Worm (Caenorhabditis elegans) whole organism, L4 larva: ENCODE measurements around the gene F54D5.7.

ENCODE experiments used
- F37D6.2 ChIP-seq: sonication (generic microtip); optimal IDR thresholded peaks from 2 replicates; lab custom pipeline; 2016; ENCODE audit warnings: mild to moderate bottlenecking, missing genetic modification characterization, missing compliant biosample characterization
- F44E2.7 ChIP-seq: fragments of 200-800 bp; sonication (Bioruptor generic); IDR thresholded peaks from 2 replicates; pipeline ENCODE4 v2.1.2; 2022; ENCODE audit warnings: missing genetic modification characterization, missing compliant biosample characterization
- Y105C5A.15 ChIP-seq: fragments of 200-800 bp; sonication (Bioruptor generic); IDR thresholded peaks from 2 replicates; pipeline ENCODE4 v1.3.6; 2022; ENCODE audit warnings: missing genetic modification characterization, missing compliant biosample characterization
- Y48G9A.11 ChIP-seq: fragments of 200-800 bp; sonication (Bioruptor generic); IDR thresholded peaks from 2 replicates; pipeline ENCODE4 v1.3.6; 2022; ENCODE audit warnings: missing genetic modification reagents, missing genetic modification characterization, missing compliant biosample characterization
- Y75B8A.6 ChIP-seq: fragments of 200-800 bp; sonication (Bioruptor generic); IDR thresholded peaks from 2 replicates; pipeline ENCODE4 v1.3.6; 2022; ENCODE audit warnings: missing genetic modification reagents, missing genetic modification characterization, missing compliant biosample characterization
- ZK546.5 ChIP-seq, 2 experiments: sonication (generic microtip); optimal IDR thresholded peaks; 2 replicates each; lab custom pipeline; 2017; ENCODE audit warnings: missing biosample characterization in 2 of 2, missing genetic modification characterization in 2 of 2
- aha-1 ChIP-seq: fragments of 150-350 bp; peaks from one replicate; lab custom pipeline; 2014; ENCODE audit warnings: missing biosample characterization, missing genetic modification characterization
- arid-1 ChIP-seq: fragments of 200-800 bp; sonication (Bioruptor generic); conservative IDR thresholded peaks from 2 replicates; pipeline ENCODE4 v1.3.6; 2022; ENCODE audit warnings: missing genetic modification reagents, missing genetic modification characterization, missing compliant biosample characterization
- ceh-62 ChIP-seq: sonication (generic microtip); optimal IDR thresholded peaks from 2 replicates; lab custom pipeline; 2017; ENCODE audit warnings: missing biosample characterization, missing genetic modification characterization
- daf-16 ChIP-seq, 3 experiments: sonication (generic microtip); optimal IDR thresholded peaks; 2 replicates each; lab custom pipeline; 2016 to 2017; ENCODE audit warnings: missing genetic modification characterization in 3 of 3, missing genetic modification reagents in 3 of 3, mild to moderate bottlenecking in 2 of 3, missing compliant biosample characterization in 2 of 3, missing biosample characterization in 1 of 3, moderate library complexity in 1 of 3
- daf-19 ChIP-seq: fragments of 200-800 bp; sonication (Bioruptor generic); conservative IDR thresholded peaks from 2 replicates; pipeline ENCODE4 v1.3.6; 2022; ENCODE audit warnings: missing genetic modification characterization, missing compliant biosample characterization
- daf-8 ChIP-seq: fragments of 200-800 bp; sonication (Bioruptor generic); IDR thresholded peaks from 2 replicates; pipeline ENCODE4 v1.3.6; 2022; ENCODE audit warnings: missing genetic modification characterization, missing compliant biosample characterization
- dmd-8 ChIP-seq: fragments of 200-800 bp; sonication (Bioruptor generic); IDR thresholded peaks from 2 replicates; pipeline ENCODE4 v1.3.6; 2022; ENCODE audit warnings: missing genetic modification characterization, missing compliant biosample characterization
- dmd-9 ChIP-seq: fragments of 200-800 bp; sonication (Bioruptor generic); IDR thresholded peaks from 2 replicates; pipeline ENCODE4 v1.3.6; 2022; ENCODE audit warnings: missing genetic modification reagents, missing genetic modification characterization, missing compliant biosample characterization
- dpl-1 ChIP-seq: fragments of 150-350 bp; optimal IDR thresholded peaks from 2 replicates; lab custom pipeline; 2014; ENCODE audit warnings: missing biosample characterization, missing genetic modification reagents, missing genetic modification characterization
- dve-1 ChIP-seq: sonication (generic microtip); optimal IDR thresholded peaks from 2 replicates; lab custom pipeline; 2017; ENCODE audit warnings: antibody characterized with exemption, mild to moderate bottlenecking, missing genetic modification characterization, missing compliant biosample characterization; ENCODE audit not compliant: insufficient read depth
- hlh-11 ChIP-seq: fragments of 200-800 bp; sonication (Bioruptor generic); optimal IDR thresholded peaks from 2 replicates; lab custom pipeline; 2018; ENCODE audit warnings: mild to moderate bottlenecking, missing genetic modification characterization, missing compliant biosample characterization
- jun-1 ChIP-seq: fragments of 150-350 bp; optimal IDR thresholded peaks from 2 replicates; lab custom pipeline; 2014; ENCODE audit warnings: missing biosample characterization, missing genetic modification reagents, missing genetic modification characterization
- lin-13 ChIP-seq: fragments of 150-350 bp; optimal IDR thresholded peaks from 2 replicates; lab custom pipeline; 2014; ENCODE audit warnings: missing biosample characterization, missing genetic modification reagents, missing genetic modification characterization
- lir-3 ChIP-seq: sonication (generic microtip); optimal IDR thresholded peaks from 2 replicates; lab custom pipeline; 2016; ENCODE audit warnings: mild to moderate bottlenecking, missing genetic modification characterization, missing compliant biosample characterization
- lsy-2 ChIP-seq, 2 experiments: fragments of 150-350 bp in 1 of 2; sonication (generic microtip) in 1 of 2; optimal IDR thresholded peaks; 2 replicates each; lab custom pipeline; 2014 to 2017; ENCODE audit warnings: missing biosample characterization in 2 of 2, missing genetic modification characterization in 2 of 2
- madf-5 ChIP-seq, 2 experiments: fragments of 200-800 bp; sonication (Bioruptor generic); IDR thresholded peaks; 2 replicates each; pipeline ENCODE4 v1.3.6; 2022; ENCODE audit warnings: missing compliant biosample characterization in 2 of 2, missing genetic modification characterization in 2 of 2
- mes-2 ChIP-seq: sonication (generic microtip); optimal IDR thresholded peaks from 2 replicates; lab custom pipeline; 2016; ENCODE audit warnings: missing genotype, mild to moderate bottlenecking, missing genetic modification characterization, missing compliant biosample characterization; ENCODE audit not compliant: poor library complexity, severe bottlenecking
- mxl-2 ChIP-seq: fragments of 200-800 bp; sonication (Bioruptor generic); conservative IDR thresholded peaks from 2 replicates; pipeline ENCODE4 v1.3.6; 2022; ENCODE audit warnings: missing genetic modification reagents, missing genetic modification characterization, missing compliant biosample characterization
- nhr-28 ChIP-seq: fragments of 150-350 bp; optimal IDR thresholded peaks from 2 replicates; lab custom pipeline; 2014; ENCODE audit warnings: missing biosample characterization, missing genetic modification characterization
- nhr-41 ChIP-seq: fragments of 200-800 bp; sonication (Bioruptor generic); IDR thresholded peaks from 2 replicates; pipeline ENCODE4 v1.3.6; 2022; ENCODE audit warnings: missing genetic modification reagents, missing genetic modification characterization, missing compliant biosample characterization
- nhr-6 ChIP-seq: fragments of 150-350 bp; optimal IDR thresholded peaks from 2 replicates; lab custom pipeline; 2014; ENCODE audit warnings: missing biosample characterization, missing genetic modification characterization
- php-3 ChIP-seq: fragments of 200-800 bp; sonication (Bioruptor generic); IDR thresholded peaks from 2 replicates; pipeline ENCODE4 v1.3.6; 2022; ENCODE audit warnings: missing genetic modification reagents, missing genetic modification characterization, missing compliant biosample characterization
- sdz-12 ChIP-seq: fragments of 200-800 bp; sonication (Bioruptor generic); optimal IDR thresholded peaks from 2 replicates; lab custom pipeline; 2018; ENCODE audit warnings: mild to moderate bottlenecking, missing genetic modification characterization, missing compliant biosample characterization
- spr-1 ChIP-seq: sonication (generic microtip); optimal IDR thresholded peaks from 2 replicates; lab custom pipeline; 2016; ENCODE audit warnings: mild to moderate bottlenecking, missing genetic modification characterization, missing compliant biosample characterization
- spr-3 ChIP-seq: fragments of 200-800 bp; sonication (Bioruptor generic); optimal IDR thresholded peaks from 2 replicates; lab custom pipeline; 2018; ENCODE audit warnings: mild to moderate bottlenecking, missing genetic modification characterization, missing compliant biosample characterization
- tag-97 ChIP-seq: fragments of 200-800 bp; sonication (Bioruptor generic); IDR thresholded peaks from 2 replicates; pipeline ENCODE4 v1.3.6; 2022; ENCODE audit warnings: missing genetic modification characterization, missing compliant biosample characterization
- unc-62 ChIP-seq, 3 experiments: fragments of 150-350 bp in 1 of 3; sonication (generic microtip); optimal IDR thresholded peaks in 2 of 3; peaks in 1 of 3; 1 replicate in 1 of 3; 2 replicates in 2 of 3; lab custom pipeline; 2014 to 2017; ENCODE audit warnings: missing biosample characterization in 3 of 3, missing genetic modification characterization in 3 of 3, missing genetic modification reagents in 3 of 3, missing genotype in 1 of 3
- zfp-2 ChIP-seq: sonication (generic microtip); optimal IDR thresholded peaks from 2 replicates; lab custom pipeline; 2016; ENCODE audit warnings: mild to moderate bottlenecking, missing genetic modification characterization, missing compliant biosample characterization
- ztf-11 ChIP-seq: fragments of 150-350 bp; optimal IDR thresholded peaks from 2 replicates; lab custom pipeline; 2014; ENCODE audit warnings: missing biosample characterization, missing genetic modification characterization

The F54D5.7 gene

DNA sequence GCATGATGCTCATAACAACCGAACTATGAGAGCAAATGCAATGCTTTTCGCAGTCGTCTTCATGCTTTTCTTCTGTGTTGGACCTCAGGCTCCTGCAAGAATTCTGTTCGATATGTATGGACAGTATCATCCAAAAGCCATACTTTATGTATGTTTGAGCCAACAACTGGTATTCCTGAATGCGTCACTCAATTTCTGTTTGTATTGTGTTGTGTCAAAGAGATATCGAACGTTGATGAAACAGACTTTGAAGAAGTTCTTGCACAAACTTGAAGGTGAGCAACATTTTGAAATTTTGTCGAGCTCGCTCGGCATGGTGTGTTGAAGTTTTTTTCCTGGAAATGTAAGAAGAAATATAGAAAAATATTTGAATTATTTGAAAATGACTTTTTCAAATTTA, 34.4 kb upstream of the F54D5.7 start:
- TF ChIP-seq nhr-28 (tag; lab: Kevin White, UChicago) (no peak), aha-1 (peak; percentile 59), dve-1 (tag; lab: Kevin White, UChicago) (no peak), unc-62 (GFP tag; optimal IDR thresholded peaks at IDR 0.05 in 1 of 2; lab: Kevin White, UChicago) (peak in 1 of 2 experiments; percentile 74), unc-62 (tag; optimal IDR thresholded peaks at IDR 0.05; lab: Kevin White, UChicago) (no peak)
- TF ChIP-seq, all 104 proteins: peak for 2

DNA sequence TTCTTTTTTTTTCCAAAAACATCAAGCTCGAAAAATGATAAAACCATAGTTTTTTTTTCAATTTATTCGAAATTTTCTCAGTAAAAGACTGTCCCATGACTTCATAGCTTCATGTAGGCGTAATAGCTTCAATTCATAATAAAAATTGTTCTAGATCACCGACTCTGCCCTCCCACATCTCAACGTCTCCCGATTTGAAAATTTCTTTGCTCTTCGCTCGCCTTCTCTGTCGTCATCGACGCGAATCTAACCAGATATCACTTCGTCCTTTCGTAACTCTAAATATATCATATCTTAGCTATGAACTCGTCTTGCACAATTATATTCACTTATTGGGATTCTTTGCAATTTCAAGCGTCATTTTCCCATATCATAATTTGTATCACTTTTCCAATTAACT, 32.5 kb upstream of the F54D5.7 start, which contains the start of gene srh-44:
srh-44 (plus strand) TSS at position 301 of the 400 bp plus-strand sequence.
- TF ChIP-seq nhr-6 (tag; lab: Kevin White, UChicago) (no peak), ZK546.5 (tag; optimal IDR thresholded peaks at IDR 0.05; lab: Kevin White, UChicago) (no peak), tag-97 (GFP tag; lab: Robert Waterston, UW) (no peak), Y75B8A.6 (GFP tag; lab: Robert Waterston, UW) (no peak), F37D6.2 (tag; lab: Kevin White, UChicago) (no peak), dmd-8 (no peak), lir-3 (tag; lab: Kevin White, UChicago) (no peak), daf-16 (GFP tag; optimal IDR thresholded peaks at IDR 0.05; lab: Kevin White, UChicago) (no peak), daf-16 (tag; optimal IDR thresholded peaks at IDR 0.05; lab: Kevin White, UChicago) (no peak), dpl-1 (GFP tag; lab: Kevin White, UChicago) (no peak), daf-19 (GFP tag; lab: Robert Waterston, UW) (no peak), jun-1 (tag; lab: Kevin White, UChicago) (no peak), php-3 (GFP tag; lab: Robert Waterston, UW) (no peak), dmd-9 (no peak), sdz-12 (no peak), lin-13 (GFP tag; lab: Kevin White, UChicago) (no peak)
- TF ChIP-seq, all 104 proteins: peak for 0

DNA sequence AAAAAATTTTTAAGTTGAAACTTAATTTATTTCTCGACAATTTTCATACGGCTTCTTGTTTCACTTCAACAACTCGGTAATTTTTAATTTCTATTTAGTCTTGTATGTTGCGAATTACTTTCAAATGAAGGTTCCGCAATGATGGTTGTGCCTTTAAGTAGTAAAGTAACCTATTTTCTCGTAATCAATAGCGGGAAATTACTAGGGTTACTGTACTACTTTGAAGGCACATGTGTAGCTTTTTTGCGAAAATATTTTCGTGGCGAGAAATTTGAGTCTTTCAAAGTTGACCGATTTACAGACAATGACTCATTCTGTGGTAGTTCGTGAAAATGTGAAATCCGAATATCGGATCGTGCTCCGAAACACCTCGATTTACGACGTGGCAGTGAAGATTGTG, 29.1 kb upstream of the F54D5.7 start, which contains the start of gene B0334.10:
B0334.10 (plus strand) TSS at position 301 of the 400 bp plus-strand sequence.
- no peak for TF ChIP-seq spr-1 (tag; lab: Kevin White, UChicago)
- no peak for TF ChIP-seq hlh-11 (tag; lab: Kevin White, UChicago)

- TF ChIP-seq arid-1 (GFP tag; lab: Robert Waterston, UW) = no peak
- no peak for TF ChIP-seq nhr-41 (GFP tag; lab: Robert Waterston, UW)
- TF ChIP-seq madf-5 (GFP tag; IDR thresholded peaks at IDR 0.05; lab: Robert Waterston, UW) = no peak
- TF ChIP-seq Y48G9A.11 = no peak
- no peak for TF ChIP-seq nhr-6 (tag; lab: Kevin White, UChicago)
- TF ChIP-seq, all 104 proteins: peak for 0
Observed at ce11 chrII:11521300-11521699, 26.0 kb upstream of the F54D5.7 start, which contains the start of gene Y62F5A.10. Gene Y62F5A.10 (plus strand): TSS chrII:11521600.

DNA sequence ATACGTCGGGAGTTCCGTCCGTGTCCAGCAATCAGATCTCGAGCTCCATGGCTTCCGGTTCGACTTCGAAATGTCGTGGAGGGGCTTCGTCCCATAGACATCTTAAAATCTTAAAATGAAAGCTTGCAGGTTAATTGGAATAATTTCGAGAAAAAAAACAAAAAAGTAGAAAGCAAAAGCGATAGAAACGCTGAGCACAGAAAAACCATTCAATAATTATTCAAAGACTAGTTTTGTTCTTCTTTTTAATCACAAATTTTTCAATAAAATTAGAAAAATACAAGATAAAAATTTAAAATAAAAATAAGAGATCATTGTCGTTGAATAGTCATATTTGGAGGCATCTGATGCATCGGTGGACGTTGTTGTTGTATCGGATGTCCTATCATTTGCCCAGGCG, 20.4 kb upstream of the F54D5.7 start, which contains the start of gene age-1:
age-1 (minus strand) TSS at position 101 of the 400 bp plus-strand sequence.
- no peak for TF ChIP-seq mes-2 (tag; lab: Kevin White, UChicago)
- no peak for TF ChIP-seq dmd-9
- TF ChIP-seq ZK546.5 (tag; optimal IDR thresholded peaks at IDR 0.05; lab: Kevin White, UChicago) = no peak
- no peak for TF ChIP-seq ztf-11 (tag; lab: Kevin White, UChicago)
- no peak for TF ChIP-seq F44E2.7 (GFP tag; lab: Robert Waterston, UW)
- no peak for TF ChIP-seq daf-8 (GFP tag; lab: Robert Waterston, UW)
- no peak for TF ChIP-seq spr-3
- no peak for TF ChIP-seq Y48G9A.11
- TF ChIP-seq Y105C5A.15 (GFP tag; lab: Robert Waterston, UW) = no peak
- no peak for TF ChIP-seq madf-5 (GFP tag; IDR thresholded peaks at IDR 0.05; lab: Robert Waterston, UW)
- no peak for TF ChIP-seq zfp-2
- no peak for TF ChIP-seq ceh-62 (tag; lab: Kevin White, UChicago)
- no peak for TF ChIP-seq unc-62 (GFP tag; optimal IDR thresholded peaks at IDR 0.05 in 1 of 2; lab: Kevin White, UChicago)
- TF ChIP-seq unc-62 (tag; optimal IDR thresholded peaks at IDR 0.05; lab: Kevin White, UChicago) = no peak
- no peak for TF ChIP-seq lsy-2 (tag; optimal IDR thresholded peaks at IDR 0.05; lab: Kevin White, UChicago)
- no peak for TF ChIP-seq mxl-2 (GFP tag; lab: Robert Waterston, UW)
- TF ChIP-seq, all 104 proteins: peak for 0
